Worm (Caenorhabditis elegans): Measurements from ENCODE around the gene C08F8.2.

Gene C08F8.2

ce11 chrIV:11150844-11151243 lies at the start of gene C08F8.2:
TSS of gene C08F8.2 (plus strand) at chrIV:11150997.
- TF ChIP-seq ceh-18 (tag; optimal IDR thresholded peaks at IDR 0.05) (no peak), F13H6.1 (tag; optimal IDR thresholded peaks at IDR 0.05) (no peak), ceh-24 (tag; optimal IDR thresholded peaks at IDR 0.05) (no peak), madf-2 (tag; optimal IDR thresholded peaks at IDR 0.05) (no peak), rnt-1 (tag; optimal IDR thresholded peaks at IDR 0.05) (no peak), che-1 (tag; optimal IDR thresholded peaks at IDR 0.05) (no peak), gmeb-2 (tag; optimal IDR thresholded peaks at IDR 0.05) (no peak), unc-55 (GFP tag; optimal IDR thresholded peaks at IDR 0.05) (no peak), nfya-1 (tag; optimal IDR thresholded peaks at IDR 0.05) (no peak)

ce11 chrIV:11101383-11101782 lies 49.4 kb upstream of the C08F8.2 start, which contains the start of gene srlf-18:
TSS of gene srlf-18 (minus strand) at chrIV:11101483.
- TF ChIP-seq pag-3 (tag; optimal IDR thresholded peaks at IDR 0.05; ENCODE audit: borderline replicate concordance) (no peak), sox-4 (tag; optimal IDR thresholded peaks at IDR 0.05) (no peak), ceh-19 (GFP tag; optimal IDR thresholded peaks at IDR 0.05) (no peak), ref-2 (tag; optimal IDR thresholded peaks at IDR 0.05) (no peak), pqm-1 (tag; optimal IDR thresholded peaks at IDR 0.05) (no peak), ceh-45 (GFP tag; IDR thresholded peaks at IDR 0.05) (no peak), tbx-7 (tag; optimal IDR thresholded peaks at IDR 0.05) (no peak), lin-11 (tag; optimal IDR thresholded peaks at IDR 0.05) (no peak), ceh-2 (tag; optimal IDR thresholded peaks at IDR 0.05) (no peak), hlh-6 (tag; optimal IDR thresholded peaks at IDR 0.05) (no peak), ama-1 (optimal IDR thresholded peaks at IDR 0.05) (no peak), ttx-3 (tag; optimal IDR thresholded peaks at IDR 0.05) (no peak), nhr-232 (tag; optimal IDR thresholded peaks at IDR 0.05) (no peak), hlh-13 (GFP tag; optimal IDR thresholded peaks at IDR 0.05) (no peak), nhr-11 (tag; optimal IDR thresholded peaks at IDR 0.05) (no peak)

ce11 chrIV:11102608-11103007 lies 48.2 kb upstream of the C08F8.2 start, which contains the start of gene srlf-17:
TSS of gene srlf-17 (minus strand) at chrIV:11102708.
- TF ChIP-seq pros-1 (tag; optimal IDR thresholded peaks at IDR 0.05) (no peak), nhr-11 (tag; optimal IDR thresholded peaks at IDR 0.05) (no peak), ceh-45 (GFP tag; IDR thresholded peaks at IDR 0.05) (no peak), pax-1 (tag; optimal IDR thresholded peaks at IDR 0.05) (no peak), unc-86 (tag; optimal IDR thresholded peaks at IDR 0.05) (no peak), ttx-3 (tag; optimal IDR thresholded peaks at IDR 0.05) (no peak), lin-11 (tag; optimal IDR thresholded peaks at IDR 0.05) (no peak), ceh-19 (GFP tag; optimal IDR thresholded peaks at IDR 0.05) (no peak), ceh-18 (tag; optimal IDR thresholded peaks at IDR 0.05) (no peak), che-1 (tag; optimal IDR thresholded peaks at IDR 0.05) (no peak)

- TF ChIP-seq sox-2 (GFP tag; IDR thresholded peaks at IDR 0.05) (no peak), nhr-11 (tag; optimal IDR thresholded peaks at IDR 0.05) (peak; percentile 79), pha-2 (tag; optimal IDR thresholded peaks at IDR 0.05) (no peak)
Measured at ce11 chrIV:11103501-11103900, 47.3 kb upstream of the C08F8.2 start.

ce11 chrIV:11105724-11106123 lies 45.1 kb upstream of the C08F8.2 start, which contains the start of gene srlf-24:
TSS of gene srlf-24 (minus strand) at chrIV:11105824.
- no peak for TF ChIP-seq unc-3 (GFP tag; conservative IDR thresholded peaks at IDR 0.05)
- TF ChIP-seq unc-3 (tag; optimal IDR thresholded peaks at IDR 0.05) = no peak
- no peak for TF ChIP-seq unc-55 (GFP tag; optimal IDR thresholded peaks at IDR 0.05)
- TF ChIP-seq madf-2 (tag; optimal IDR thresholded peaks at IDR 0.05) = no peak
- no peak for TF ChIP-seq mec-3 (tag; optimal IDR thresholded peaks at IDR 0.05; ENCODE audit: borderline replicate concordance)
- TF ChIP-seq rnt-1 (tag; optimal IDR thresholded peaks at IDR 0.05) = no peak
- no peak for TF ChIP-seq ceh-6 (GFP tag; optimal IDR thresholded peaks at IDR 0.05)
- TF ChIP-seq sox-4 (tag; optimal IDR thresholded peaks at IDR 0.05) = no peak
- no peak for TF ChIP-seq tbx-2 (tag; optimal IDR thresholded peaks at IDR 0.05)
- no peak for TF ChIP-seq nhr-11 (tag; optimal IDR thresholded peaks at IDR 0.05)
- no peak for TF ChIP-seq nhr-232 (tag; optimal IDR thresholded peaks at IDR 0.05)
- TF ChIP-seq eyg-1 (tag; optimal IDR thresholded peaks at IDR 0.05) = no peak
- no peak for TF ChIP-seq C08G9.2 (tag; optimal IDR thresholded peaks at IDR 0.05)
- TF ChIP-seq ceh-2 (tag; optimal IDR thresholded peaks at IDR 0.05) = no peak

Data from whole organism, late embryonic.